Fruit fly (Drosophila melanogaster): ENCODE measurements around the gene CG11619.
A peak's percentile ranks its signal among the peaks of the same experiment; 100 is the strongest.

The CG11619 gene

dm6 chr3L:18998284-18998830 is 10.2 kb upstream of the CG11619 start (continued):
- TF ChIP-seq tx (GFP tag; optimal IDR thresholded peaks at IDR 0.05) = no peak
- TF ChIP-seq NC2α (GFP tag; optimal IDR thresholded peaks at IDR 0.05) = no peak
- no peak for TF ChIP-seq Hey (tag; optimal IDR thresholded peaks at IDR 0.05)
- TF ChIP-seq CG11504 (tag; optimal IDR thresholded peaks at IDR 0.05) = no peak
- peak; percentile 9 for TF ChIP-seq CG18599 (GFP tag; optimal IDR thresholded peaks at IDR 0.05)
- no peak for TF ChIP-seq prd (optimal IDR thresholded peaks at IDR 0.05)
- TF ChIP-seq prd (GFP tag; IDR thresholded peaks at IDR 0.05) = no peak
- no peak for TF ChIP-seq CG11456 (GFP tag; IDR thresholded peaks at IDR 0.05)
- TF ChIP-seq Dp (GFP tag; optimal IDR thresholded peaks at IDR 0.05) = no peak
- no peak for TF ChIP-seq yki (optimal IDR thresholded peaks at IDR 0.05)
- peak; percentile 24 for TF ChIP-seq ATbp (GFP tag; optimal IDR thresholded peaks at IDR 0.05)
- no peak for TF ChIP-seq CG17612 (GFP tag; IDR thresholded peaks at IDR 0.05)
- no peak for TF ChIP-seq otp (GFP tag; IDR thresholded peaks at IDR 0.05)
- no peak for TF ChIP-seq Dad (GFP tag; optimal IDR thresholded peaks at IDR 0.05)
- no peak for TF ChIP-seq slp2 (GFP tag; optimal IDR thresholded peaks at IDR 0.05)
- TF ChIP-seq Asciz (GFP tag; optimal IDR thresholded peaks at IDR 0.05) = no peak
- TF ChIP-seq ttk (GFP tag; IDR thresholded peaks at IDR 0.05) = no peak
- no peak for TF ChIP-seq CG7786 (GFP tag; optimal IDR thresholded peaks at IDR 0.05)
- no peak for TF ChIP-seq zen2 (GFP tag; IDR thresholded peaks at IDR 0.05; ENCODE audit: partially characterized antibody)
- TF ChIP-seq Max (GFP tag; optimal IDR thresholded peaks at IDR 0.05) = no peak
- TF ChIP-seq CG14441 (GFP tag; IDR thresholded peaks at IDR 0.05) = no peak
- TF ChIP-seq Dref (GFP tag; IDR thresholded peaks at IDR 0.05) = no peak
- TF ChIP-seq dmrt11E (tag; optimal IDR thresholded peaks at IDR 0.05) = no peak
- TF ChIP-seq CG11560 (tag; IDR thresholded peaks at IDR 0.05) = no peak
- no peak for TF ChIP-seq Xbp1 (GFP tag; optimal IDR thresholded peaks at IDR 0.05)
- TF ChIP-seq CG8359 (GFP tag; optimal IDR thresholded peaks at IDR 0.05; ENCODE audit: borderline replicate concordance) = no peak
- TF ChIP-seq CG6854 (GFP tag; optimal IDR thresholded peaks at IDR 0.05) = no peak
- TF ChIP-seq CG9932 (GFP tag; IDR thresholded peaks at IDR 0.05) = 0 out of 2 replicates have a peak, but pooled peaks have one; percentile 11
- no peak for TF ChIP-seq ac (GFP tag; optimal IDR thresholded peaks at IDR 0.05)
- TF ChIP-seq Drgx (GFP tag; IDR thresholded peaks at IDR 0.05) = 0 out of 2 replicates have a peak, but pooled peaks have one; percentile 6
- no peak for TF ChIP-seq mam (GFP tag; optimal IDR thresholded peaks at IDR 0.05)
- TF ChIP-seq CG17328 (GFP tag; IDR thresholded peaks at IDR 0.05) = no peak
- no peak for TF ChIP-seq CG4360 (GFP tag; IDR thresholded peaks at IDR 0.05)
- no peak for TF ChIP-seq wor (GFP tag; IDR thresholded peaks at IDR 0.05)
- TF ChIP-seq Gsc (GFP tag; IDR thresholded peaks at IDR 0.05) = no peak
- no peak for TF ChIP-seq chn (GFP tag; optimal IDR thresholded peaks at IDR 0.05)
- no peak for TF ChIP-seq croc (GFP tag; conservative IDR thresholded peaks at IDR 0.05)
- no peak for TF ChIP-seq nerfin-2 (GFP tag; IDR thresholded peaks at IDR 0.05; ENCODE audit: partially characterized antibody)
- TF ChIP-seq CG31365 (tag; optimal IDR thresholded peaks at IDR 0.05) = no peak
- TF ChIP-seq Sry-β (GFP tag; optimal IDR thresholded peaks at IDR 0.05) = no peak
- no peak for TF ChIP-seq kah (GFP tag; optimal IDR thresholded peaks at IDR 0.05)
- TF ChIP-seq HHEX (GFP tag; optimal IDR thresholded peaks at IDR 0.05) = no peak
- TF ChIP-seq sens-2 (GFP tag; IDR thresholded peaks at IDR 0.05) = no peak
- no peak for TF ChIP-seq CG9215 (GFP tag; IDR thresholded peaks at IDR 0.05)
- no peak for TF ChIP-seq CG12942 (GFP tag; optimal IDR thresholded peaks at IDR 0.05)
